Worm (Caenorhabditis elegans): ENCODE data around the gene fbxa-166.
"Not testable (repeated sequence)": the region's sequence is repeated elsewhere in the genome, so short reads cannot be mapped to it uniquely, and the experiment has no call there.

fbxa-166 gene

ce11 chrII:1648768-1649167 is 29.9 kb upstream of the fbxa-166 start, which contains the start of gene fbxb-21:
Gene fbxb-21 (minus strand): TSS chrII:1648868.
- TF ChIP-seq cog-1 (tag; optimal IDR thresholded peaks at IDR 0.05), result no peak
- no peak for TF ChIP-seq med-1 (GFP tag; optimal IDR thresholded peaks at IDR 0.05; ENCODE audit: insufficient read depth)
- TF ChIP-seq ztf-23 (GFP tag; IDR thresholded peaks at IDR 0.05), result no peak
- TF ChIP-seq T22C8.4 (GFP tag; IDR thresholded peaks at IDR 0.05), result no peak
- no peak for TF ChIP-seq ztf-29 (GFP tag; IDR thresholded peaks at IDR 0.05)
- no peak for TF ChIP-seq ref-1 (GFP tag; conservative IDR thresholded peaks at IDR 0.05)
- no peak for TF ChIP-seq klf-2 (GFP tag; conservative IDR thresholded peaks at IDR 0.05)
- no peak for TF ChIP-seq flt-1 (GFP tag; IDR thresholded peaks at IDR 0.05)
- no peak for TF ChIP-seq tab-1 (GFP tag; IDR thresholded peaks at IDR 0.05)

- TF ChIP-seq ref-1 (GFP tag; conservative IDR thresholded peaks at IDR 0.05), result no peak
- TF ChIP-seq tab-1 (GFP tag; IDR thresholded peaks at IDR 0.05), result no peak
- TF ChIP-seq flt-1 (GFP tag; IDR thresholded peaks at IDR 0.05), result no peak
- no peak for TF ChIP-seq ztf-23 (GFP tag; IDR thresholded peaks at IDR 0.05)
- TF ChIP-seq klf-2 (GFP tag; conservative IDR thresholded peaks at IDR 0.05), result no peak
- no peak for TF ChIP-seq ztf-29 (GFP tag; IDR thresholded peaks at IDR 0.05)
- no peak for TF ChIP-seq med-1 (GFP tag; optimal IDR thresholded peaks at IDR 0.05; ENCODE audit: insufficient read depth)
- TF ChIP-seq T22C8.4 (GFP tag; IDR thresholded peaks at IDR 0.05), result no peak
- no peak for TF ChIP-seq cog-1 (tag; optimal IDR thresholded peaks at IDR 0.05)
Measured at ce11 chrII:1646199-1646598, 27.4 kb upstream of the fbxa-166 start, which contains the start of gene ZC204.17. Gene ZC204.17 (minus strand): TSS chrII:1646299.

ce11 chrII:1644777-1645348 is 26.0 kb upstream of the fbxa-166 start, which contains the start of gene ZC204.6:
Gene ZC204.6 (minus strand): TSS chrII:1644827.
- no peak for TF ChIP-seq ztf-29 (GFP tag; IDR thresholded peaks at IDR 0.05)
- TF ChIP-seq tab-1 (GFP tag; IDR thresholded peaks at IDR 0.05), result no peak
- TF ChIP-seq ztf-23 (GFP tag; IDR thresholded peaks at IDR 0.05), result no peak
- no peak for TF ChIP-seq klf-2 (GFP tag; conservative IDR thresholded peaks at IDR 0.05)

ce11 chrII:1640496-1640895 is 21.6 kb upstream of the fbxa-166 start, which contains the start of gene srh-72:
Gene srh-72 (minus strand): TSS chrII:1640596.
- TF ChIP-seq ref-1 (GFP tag; conservative IDR thresholded peaks at IDR 0.05) (no peak), klf-2 (GFP tag; conservative IDR thresholded peaks at IDR 0.05) (no peak), T22C8.4 (GFP tag; IDR thresholded peaks at IDR 0.05) (no peak), tab-1 (GFP tag; IDR thresholded peaks at IDR 0.05) (no peak), ztf-29 (GFP tag; IDR thresholded peaks at IDR 0.05) (no peak), flt-1 (GFP tag; IDR thresholded peaks at IDR 0.05) (no peak), cog-1 (tag; optimal IDR thresholded peaks at IDR 0.05) (no peak), med-1 (GFP tag; optimal IDR thresholded peaks at IDR 0.05; ENCODE audit: insufficient read depth) (no peak), ztf-23 (GFP tag; IDR thresholded peaks at IDR 0.05) (no peak)

ce11 chrII:1636392-1636791 is 17.5 kb upstream of the fbxa-166 start, which contains the start of gene srg-20:
Gene srg-20 (plus strand): TSS chrII:1636692.
- TF ChIP-seq klf-2 (GFP tag; conservative IDR thresholded peaks at IDR 0.05); ref-1 (GFP tag; conservative IDR thresholded peaks at IDR 0.05); ztf-29 (GFP tag; IDR thresholded peaks at IDR 0.05): not testable (repeated sequence)

- TF ChIP-seq ztf-29 (GFP tag; IDR thresholded peaks at IDR 0.05) (no peak), klf-2 (GFP tag; conservative IDR thresholded peaks at IDR 0.05) (no peak), tab-1 (GFP tag; IDR thresholded peaks at IDR 0.05) (no peak), ztf-23 (GFP tag; IDR thresholded peaks at IDR 0.05) (no peak), med-1 (GFP tag; optimal IDR thresholded peaks at IDR 0.05; ENCODE audit: insufficient read depth) (no peak), ref-1 (GFP tag; conservative IDR thresholded peaks at IDR 0.05) (no peak), cog-1 (tag; optimal IDR thresholded peaks at IDR 0.05) (no peak), T22C8.4 (GFP tag; IDR thresholded peaks at IDR 0.05) (no peak), flt-1 (GFP tag; IDR thresholded peaks at IDR 0.05) (no peak)
Measured at ce11 chrII:1635969-1636368, 17.1 kb upstream of the fbxa-166 start.

- TF ChIP-seq cog-1 (tag; optimal IDR thresholded peaks at IDR 0.05); ztf-23 (GFP tag; IDR thresholded peaks at IDR 0.05); tab-1 (GFP tag; IDR thresholded peaks at IDR 0.05): not testable (repeated sequence)
Measured at ce11 chrII:1633490-1633889, 14.6 kb upstream of the fbxa-166 start, which contains the start of gene C08E3.1. Gene C08E3.1 (plus strand): TSS chrII:1633790.

ce11 chrII:1632216-1632615 is 13.4 kb upstream of the fbxa-166 start, which contains the start of gene C08E3.13:
Gene C08E3.13 (minus strand): TSS chrII:1632316.
- not testable (repeated sequence) for TF ChIP-seq ref-1 (GFP tag; conservative IDR thresholded peaks at IDR 0.05); ztf-29 (GFP tag; IDR thresholded peaks at IDR 0.05); T22C8.4 (GFP tag; IDR thresholded peaks at IDR 0.05)

ce11 chrII:1627783-1628182 is 8.9 kb upstream of the fbxa-166 start, which contains the start of gene C08E3.15:
Gene C08E3.15 (minus strand): TSS chrII:1627883.
- TF ChIP-seq tab-1 (GFP tag; IDR thresholded peaks at IDR 0.05); ztf-29 (GFP tag; IDR thresholded peaks at IDR 0.05); klf-2 (GFP tag; conservative IDR thresholded peaks at IDR 0.05): not testable (repeated sequence)

- TF ChIP-seq ztf-23 (GFP tag; IDR thresholded peaks at IDR 0.05), result no peak
- no peak for TF ChIP-seq med-1 (GFP tag; optimal IDR thresholded peaks at IDR 0.05; ENCODE audit: insufficient read depth)
- no peak for TF ChIP-seq ztf-29 (GFP tag; IDR thresholded peaks at IDR 0.05)
- TF ChIP-seq tab-1 (GFP tag; IDR thresholded peaks at IDR 0.05), result no peak
- TF ChIP-seq flt-1 (GFP tag; IDR thresholded peaks at IDR 0.05), result no peak
- TF ChIP-seq ref-1 (GFP tag; conservative IDR thresholded peaks at IDR 0.05), result no peak
- TF ChIP-seq klf-2 (GFP tag; conservative IDR thresholded peaks at IDR 0.05), result no peak
- no peak for TF ChIP-seq cog-1 (tag; optimal IDR thresholded peaks at IDR 0.05)
- no peak for TF ChIP-seq T22C8.4 (GFP tag; IDR thresholded peaks at IDR 0.05)
Measured at ce11 chrII:1625666-1626065, 6.8 kb upstream of the fbxa-166 start, which contains the start of gene C08E3.14. Gene C08E3.14 (plus strand): TSS chrII:1625966.
